Fruit fly (Drosophila melanogaster) whole organism, embryonic: Measurements from ENCODE around the gene CG8326.

Experiments
- CG10431 ChIP-seq: fragments of 200-800 bp; sonication (Bioruptor generic); optimal IDR thresholded peaks from 3 replicates; lab custom pipeline; 2018; ENCODE audit warnings: missing biosample characterization, mild to moderate bottlenecking, missing genetic modification characterization
- CG12942 ChIP-seq: fragments of 200-800 bp; sonication (Bioruptor generic); optimal IDR thresholded peaks from 3 replicates; lab custom pipeline; 2016; ENCODE audit warnings: missing biosample characterization, missing genetic modification characterization
- CG15696 ChIP-seq: fragments of 200-800 bp; sonication (Bioruptor generic); optimal IDR thresholded peaks from 2 replicates; lab custom pipeline; 2019; ENCODE audit warnings: missing biosample characterization, mild to moderate bottlenecking, missing genetic modification characterization, moderate library complexity
- CG17612 ChIP-seq: fragments of 200-800 bp; sonication (Bioruptor generic); IDR thresholded peaks from 2 replicates; pipeline ENCODE4 v1.3.6; 2022; ENCODE audit warnings: missing biosample characterization, missing genetic modification characterization
- CG2199 ChIP-seq: fragments of 200-800 bp; sonication (Bioruptor generic); IDR thresholded peaks from 3 replicates; pipeline ENCODE4 v1.3.6; 2022; ENCODE audit warnings: missing biosample characterization, missing genetic modification characterization
- CG3065 ChIP-seq: fragments of 200-800 bp; sonication (Bioruptor generic); optimal IDR thresholded peaks from 2 replicates; lab custom pipeline; 2016; ENCODE audit warnings: missing biosample characterization, missing genetic modification characterization
- CG32532 ChIP-seq: fragments of 200-800 bp; sonication (Bioruptor generic); IDR thresholded peaks from 2 replicates; pipeline ENCODE4 v1.3.6; 2022; ENCODE audit warnings: missing biosample characterization, missing genetic modification characterization
- CG33213 ChIP-seq: fragments of 200-800 bp; sonication (Bioruptor generic); optimal IDR thresholded peaks from 3 replicates; lab custom pipeline; 2016; ENCODE audit warnings: missing biosample characterization, missing genetic modification characterization
- CG34224 ChIP-seq: fragments of 200-800 bp; sonication (Bioruptor generic); IDR thresholded peaks from 3 replicates; pipeline ENCODE4 v1.3.6; 2022; ENCODE audit warnings: missing biosample characterization, missing genetic modification characterization; ENCODE audit not compliant: partially characterized antibody
- CG3847 ChIP-seq: fragments of 200-800 bp; sonication (Bioruptor generic); IDR thresholded peaks from 2 replicates; pipeline ENCODE4 v1.3.6; 2022; ENCODE audit warnings: missing biosample characterization, missing genetic modification characterization
- CG4282 ChIP-seq: fragments of 200-800 bp; sonication (Bioruptor generic); optimal IDR thresholded peaks from 2 replicates; lab custom pipeline; 2016; ENCODE audit warnings: missing biosample characterization, missing genetic modification characterization
- CG43689 ChIP-seq: fragments of 200-800 bp; sonication (Bioruptor generic); IDR thresholded peaks from 2 replicates; pipeline ENCODE4 v1.3.6; 2022; ENCODE audit warnings: missing biosample characterization, missing genetic modification characterization
- CG4820 ChIP-seq: fragments of 200-800 bp; sonication (Bioruptor generic); optimal IDR thresholded peaks from 3 replicates; lab custom pipeline; 2016; ENCODE audit warnings: missing biosample characterization, missing genetic modification characterization
- CG6254 ChIP-seq: fragments of 200-800 bp; sonication (Bioruptor generic); optimal IDR thresholded peaks from 3 replicates; lab custom pipeline; 2017; ENCODE audit warnings: mild to moderate bottlenecking, missing biosample characterization, missing genetic modification reagents, missing genetic modification characterization
- CG6854 ChIP-seq: fragments of 200-800 bp; sonication (Bioruptor generic); optimal IDR thresholded peaks from 3 replicates; lab custom pipeline; 2017; ENCODE audit warnings: missing biosample characterization, mild to moderate bottlenecking, missing genetic modification characterization
- CG7357 ChIP-seq: fragments of 200-800 bp; sonication (Bioruptor generic); IDR thresholded peaks from 3 replicates; pipeline ENCODE4 v1.3.6; 2022; ENCODE audit warnings: missing biosample characterization, missing genetic modification characterization
- CG7556 ChIP-seq: fragments of 200-800 bp; sonication (Bioruptor generic); optimal IDR thresholded peaks from 2 replicates; lab custom pipeline; 2017; ENCODE audit warnings: missing biosample characterization, mild to moderate bottlenecking, missing genetic modification characterization
- CG7963 ChIP-seq: fragments of 200-800 bp; sonication (Bioruptor generic); IDR thresholded peaks from 3 replicates; pipeline ENCODE4 v1.3.6; 2022; ENCODE audit warnings: missing biosample characterization, missing genetic modification characterization; ENCODE audit not compliant: partially characterized antibody
- CG7987 ChIP-seq: fragments of 200-800 bp; sonication (Bioruptor generic); optimal IDR thresholded peaks from 2 replicates; lab custom pipeline; 2018; ENCODE audit warnings: missing biosample characterization, mild to moderate bottlenecking, missing genetic modification characterization, moderate library complexity
- CHES-1-like ChIP-seq: fragments of 200-800 bp; sonication (Bioruptor generic); optimal IDR thresholded peaks from 2 replicates; lab custom pipeline; 2016; ENCODE audit warnings: missing biosample characterization, missing genetic modification characterization
- Doc2 ChIP-seq: fragments of 200-800 bp; sonication (Bioruptor generic); IDR thresholded peaks from 2 replicates; pipeline ENCODE4 v1.3.6; 2022; ENCODE audit warnings: missing biosample characterization, missing genetic modification characterization
- Hey ChIP-seq: fragments of 200-800 bp; sonication (Bioruptor generic); optimal IDR thresholded peaks from 3 replicates; lab custom pipeline; 2018; ENCODE audit warnings: missing biosample characterization, mild to moderate bottlenecking, missing genetic modification characterization
- Hmr ChIP-seq: fragments of 200-800 bp; sonication (Bioruptor generic); optimal IDR thresholded peaks from 3 replicates; lab custom pipeline; 2017; ENCODE audit warnings: mild to moderate bottlenecking, missing biosample characterization, missing genetic modification reagents, missing genetic modification characterization
- Nf-YC ChIP-seq: fragments of 200-800 bp; optimal IDR thresholded peaks from 3 replicates; lab custom pipeline; 2019; ENCODE audit warnings: missing biosample characterization, mild to moderate bottlenecking, missing genetic modification characterization, moderate library complexity
- Pdp1 ChIP-seq, 2 experiments: fragments of 200-800 bp; sonication (Bioruptor generic); optimal IDR thresholded peaks; 3 replicates each; lab custom pipeline; 2016; ENCODE audit warnings: missing biosample characterization in 2 of 2, missing genetic modification characterization in 2 of 2, mild to moderate bottlenecking in 1 of 2, moderate library complexity in 1 of 2
- Scr ChIP-seq: fragments of 200-800 bp; sonication (Bioruptor generic); IDR thresholded peaks from 2 replicates; pipeline ENCODE4 v1.3.6; 2022; ENCODE audit warnings: missing biosample characterization, missing genetic modification characterization; ENCODE audit not compliant: partially characterized antibody
- Stat92E ChIP-seq, 3 experiments: fragments of >200 bp in 2 of 3; fragments of 200-800 bp in 1 of 3; sonication (Bioruptor generic) in 1 of 3; optimal IDR thresholded peaks; 2 replicates each; lab custom pipeline; 2017 to 2019; ENCODE audit warnings: missing biosample characterization in 3 of 3, missing genetic modification characterization in 3 of 3, mild to moderate bottlenecking in 1 of 3, moderate library complexity in 1 of 3
- TFAM ChIP-seq: fragments of 200-800 bp; sonication (Bioruptor generic); optimal IDR thresholded peaks from 2 replicates; lab custom pipeline; 2017; ENCODE audit warnings: missing biosample characterization, missing genetic modification characterization, inconsistent platforms
- Usf ChIP-seq: fragments of 200-800 bp; sonication (Bioruptor generic); optimal IDR thresholded peaks from 2 replicates; lab custom pipeline; 2017; ENCODE audit warnings: missing genotype, missing biosample characterization, missing genetic modification characterization
- ash1 ChIP-seq: fragments of 200-800 bp; sonication (Bioruptor generic); optimal IDR thresholded peaks from 2 replicates; lab custom pipeline; 2018; ENCODE audit warnings: missing biosample characterization, mild to moderate bottlenecking, missing genetic modification characterization
- corto ChIP-seq: fragments of 200-800 bp; sonication (Bioruptor generic); optimal IDR thresholded peaks from 2 replicates; lab custom pipeline; 2016; ENCODE audit warnings: missing biosample characterization, mild to moderate bottlenecking, missing genetic modification characterization, moderate library complexity
- crp ChIP-seq, 2 experiments: fragments of 200-800 bp; sonication (Bioruptor generic); optimal IDR thresholded peaks; 2 replicates in 1 of 2; 3 replicates in 1 of 2; lab custom pipeline; 2017; ENCODE audit warnings: missing biosample characterization in 2 of 2, missing genetic modification characterization in 2 of 2, mild to moderate bottlenecking in 1 of 2, moderate library complexity in 1 of 2
- dmrt99B ChIP-seq: fragments of 200-800 bp; sonication (Bioruptor generic); optimal IDR thresholded peaks from 2 replicates; lab custom pipeline; 2018; ENCODE audit warnings: missing biosample characterization, mild to moderate bottlenecking, missing genetic modification characterization, moderate library complexity
- fd102C ChIP-seq: fragments of 200-800 bp; sonication (Bioruptor generic); optimal IDR thresholded peaks from 2 replicates; lab custom pipeline; 2018; ENCODE audit warnings: missing biosample characterization, mild to moderate bottlenecking, missing genetic modification characterization, moderate library complexity
- fd96Cb ChIP-seq: fragments of 200-800 bp; sonication (Bioruptor generic); optimal IDR thresholded peaks from 2 replicates; lab custom pipeline; 2018; ENCODE audit warnings: missing biosample characterization, mild to moderate bottlenecking, missing genetic modification characterization, moderate library complexity
- ftz-f1 ChIP-seq: fragments of 200-800 bp; sonication (Bioruptor generic); optimal IDR thresholded peaks from 2 replicates; lab custom pipeline; 2016; ENCODE audit warnings: missing biosample characterization, missing genetic modification characterization
- kay ChIP-seq: fragments of 200-800 bp; sonication (Bioruptor generic); optimal IDR thresholded peaks from 2 replicates; lab custom pipeline; 2016; ENCODE audit warnings: missing biosample characterization, missing genetic modification characterization
- lmd ChIP-seq: fragments of 200-800 bp; sonication (Bioruptor generic); IDR thresholded peaks from 2 replicates; pipeline ENCODE4 v1.3.6; 2022; ENCODE audit warnings: missing biosample characterization, missing genetic modification characterization
- lov ChIP-seq, 2 experiments: fragments of 200-800 bp in 1 of 2; fragments of >200 bp in 1 of 2; sonication (Bioruptor generic) in 1 of 2; IDR thresholded peaks in 1 of 2; optimal IDR thresholded peaks in 1 of 2; 2 replicates in 1 of 2; 3 replicates in 1 of 2; pipeline versions ENCODE4 v1.3.6 to Lab custom; 2017 to 2022; ENCODE audit warnings: missing biosample characterization in 1 of 2, missing genetic modification characterization in 1 of 2
- org-1 ChIP-seq: fragments of 200-800 bp; sonication (Bioruptor generic); optimal IDR thresholded peaks from 2 replicates; lab custom pipeline; 2017; ENCODE audit warnings: missing biosample characterization, missing genetic modification characterization
- pzg ChIP-seq: fragments of 200-800 bp; sonication (Bioruptor generic); optimal IDR thresholded peaks from 3 replicates; lab custom pipeline; 2018; ENCODE audit warnings: missing biosample characterization, mild to moderate bottlenecking, missing genetic modification characterization, moderate library complexity
- sd ChIP-seq: fragments of 200-800 bp; sonication (Bioruptor generic); optimal IDR thresholded peaks from 3 replicates; lab custom pipeline; 2018; ENCODE audit warnings: missing biosample characterization, mild to moderate bottlenecking, missing genetic modification characterization, moderate library complexity
- shn ChIP-seq: fragments of 200-800 bp; sonication (Bioruptor generic); optimal IDR thresholded peaks from 3 replicates; lab custom pipeline; 2016; ENCODE audit warnings: missing biosample characterization, missing genetic modification characterization
- tio ChIP-seq: fragments of 200-800 bp; sonication (Bioruptor generic); optimal IDR thresholded peaks from 2 replicates; lab custom pipeline; 2017; ENCODE audit warnings: missing biosample characterization, missing genetic modification characterization, inconsistent platforms
- toy ChIP-seq: fragments of 200-800 bp; sonication (Bioruptor generic); IDR thresholded peaks from 2 replicates; pipeline ENCODE4 v1.3.6; 2022; ENCODE audit warnings: missing biosample characterization, missing genetic modification characterization
- tx ChIP-seq: fragments of 200-800 bp; sonication (Bioruptor generic); optimal IDR thresholded peaks from 2 replicates; lab custom pipeline; 2016; ENCODE audit warnings: missing biosample characterization, missing genetic modification characterization
- zen ChIP-seq: fragments of 200-800 bp; sonication (Bioruptor generic); optimal IDR thresholded peaks from 3 replicates; lab custom pipeline; 2018; ENCODE audit warnings: missing biosample characterization, mild to moderate bottlenecking, missing genetic modification characterization, moderate library complexity
- zf30C ChIP-seq: fragments of 200-800 bp; sonication (Bioruptor generic); optimal IDR thresholded peaks from 3 replicates; lab custom pipeline; 2018; ENCODE audit warnings: missing biosample characterization, mild to moderate bottlenecking, missing genetic modification characterization

The CG8326 gene

dm6 chrX:17631996-17632612, 2.8 kb upstream of the CG8326 start, which contains the start of the genes corolla and ND-24 (continued):
- no peak for TF ChIP-seq Stat92E (GFP tag; optimal IDR thresholded peaks at IDR 0.05; lab: Kevin White, UChicago)
- peak; percentile 59 for TF ChIP-seq CG43689 (GFP tag; lab: Robert Waterston, UW)
- TF ChIP-seq CG34224 (GFP tag; lab: Robert Waterston, UW): peak; percentile 90
- TF ChIP-seq Hey: no peak
- peak; percentile 79 for TF ChIP-seq CG33213 (GFP tag; lab: Kevin White, UChicago)
- no peak for TF ChIP-seq CG2199 (GFP tag; lab: Robert Waterston, UW)
- TF ChIP-seq fd96Cb (tag; lab: Kevin White, UChicago): peak; percentile 74
- TF ChIP-seq zf30C (GFP tag; lab: Kevin White, UChicago): no peak
- peak; percentile 8 for TF ChIP-seq ftz-f1 (GFP tag; lab: Kevin White, UChicago)
- peak; percentile 59 for TF ChIP-seq CG3065 (GFP tag; lab: Kevin White, UChicago)
- no peak for TF ChIP-seq ash1 (GFP tag; lab: Kevin White, UChicago)
- TF ChIP-seq lov (optimal IDR thresholded peaks at IDR 0.05; lab: Kevin White, UChicago): no peak
- peak; percentile 69; the same call in 1 of the 3 replicates for TF ChIP-seq lov (GFP tag; IDR thresholded peaks at IDR 0.05; lab: Robert Waterston, UW)
- TF ChIP-seq CG4820 (GFP tag; lab: Kevin White, UChicago): peak; percentile 83
- TF ChIP-seq CG3847 (GFP tag; lab: Robert Waterston, UW): peak; percentile 91
- peak; percentile 91 for TF ChIP-seq Scr
- no peak for TF ChIP-seq corto (GFP tag; lab: Kevin White, UChicago)
- no peak for TF ChIP-seq sd (tag; lab: Kevin White, UChicago)
- TF ChIP-seq CG17612 (GFP tag; lab: Robert Waterston, UW): peak; percentile 79
- TF ChIP-seq dmrt99B (tag; lab: Kevin White, UChicago): no peak
- TF ChIP-seq Pdp1 (GFP tag; optimal IDR thresholded peaks at IDR 0.05; lab: Kevin White, UChicago): peak; percentile 86 to 90
- no peak for TF ChIP-seq org-1 (GFP tag; lab: Kevin White, UChicago)
- no peak for TF ChIP-seq Doc2 (GFP tag; lab: Robert Waterston, UW)
- TF ChIP-seq shn (GFP tag; lab: Kevin White, UChicago): peak; percentile 69
- TF ChIP-seq Usf (GFP tag; lab: Kevin White, UChicago): no peak
- TF ChIP-seq CG12942 (GFP tag; lab: Kevin White, UChicago): peak; percentile 85
- peak; percentile 72 to 93 for TF ChIP-seq crp (GFP tag; optimal IDR thresholded peaks at IDR 0.05; lab: Kevin White, UChicago)
- peak; percentile 91 for TF ChIP-seq CG32532 (GFP tag; lab: Robert Waterston, UW)
- no peak for TF ChIP-seq tio
- TF ChIP-seq CG10431: no peak
- peak; percentile 81 for TF ChIP-seq lmd (GFP tag; lab: Robert Waterston, UW)
- TF ChIP-seq CG4282 (GFP tag; lab: Kevin White, UChicago): peak; percentile 67
- TF ChIP-seq CG7357 (GFP tag; lab: Robert Waterston, UW): peak; percentile 61; the same call in 1 of the 3 replicates
- TF ChIP-seq zen (tag; lab: Kevin White, UChicago): peak; percentile 74
- TF ChIP-seq Nf-YC (tag; lab: Kevin White, UChicago): peak; percentile 47
- TF ChIP-seq CG7963 (GFP tag; lab: Robert Waterston, UW): peak; percentile 70
- TF ChIP-seq CG15696 (tag; lab: Kevin White, UChicago): peak; percentile 69
- no peak for TF ChIP-seq Hmr (GFP tag; lab: Kevin White, UChicago)
- TF ChIP-seq CG6254 (GFP tag; lab: Kevin White, UChicago): peak; percentile 17
- peak; percentile 48 for TF ChIP-seq CG6854 (GFP tag; lab: Kevin White, UChicago)
- TF ChIP-seq toy (GFP tag; lab: Robert Waterston, UW): peak; percentile 66; the same call in 1 of the 2 replicates
- peak; percentile 84 for TF ChIP-seq CHES-1-like (GFP tag; lab: Kevin White, UChicago)
- no peak for TF ChIP-seq TFAM (GFP tag; lab: Kevin White, UChicago)
- TF ChIP-seq fd102C (GFP tag; lab: Kevin White, UChicago): peak; percentile 4
- peak; percentile 64 for TF ChIP-seq kay (GFP tag; lab: Kevin White, UChicago)
- TF ChIP-seq tx: peak; percentile 79
- TF ChIP-seq CG7987 (GFP tag; lab: Kevin White, UChicago): peak; percentile 31
- peak; percentile 72 for TF ChIP-seq CG7556 (GFP tag; lab: Kevin White, UChicago)
- peak; percentile 70 for TF ChIP-seq pzg
